Worm (Caenorhabditis elegans) whole organism, midembryonic: ENCODE results near the gene ZC404.1.

Source experiments
- T22C8.4 ChIP-seq: fragments of 200-800 bp; sonication (Bioruptor generic); IDR thresholded peaks from 2 replicates; pipeline ENCODE4 v1.3.6; 2022; ENCODE audit warnings: missing genetic modification characterization, missing compliant biosample characterization
- flt-1 ChIP-seq: fragments of 200-800 bp; sonication (Bioruptor generic); IDR thresholded peaks from 2 replicates; pipeline ENCODE4 v1.3.6; 2022; ENCODE audit warnings: missing genetic modification characterization, missing compliant biosample characterization
- klf-2 ChIP-seq: fragments of 200-800 bp; sonication (Bioruptor generic); conservative IDR thresholded peaks from 2 replicates; pipeline ENCODE4 v1.3.6; 2022; ENCODE audit warnings: missing genetic modification reagents, missing genetic modification characterization, missing compliant biosample characterization
- ref-1 ChIP-seq: fragments of 200-800 bp; sonication (Bioruptor generic); conservative IDR thresholded peaks from 2 replicates; pipeline ENCODE4 v1.3.6; 2022; ENCODE audit warnings: missing genetic modification reagents, missing genetic modification characterization, missing compliant biosample characterization
- tab-1 ChIP-seq: fragments of 200-800 bp; sonication (Bioruptor generic); IDR thresholded peaks from 2 replicates; pipeline ENCODE4 v1.3.6; 2022; ENCODE audit warnings: missing genetic modification characterization, missing compliant biosample characterization

DNA sequence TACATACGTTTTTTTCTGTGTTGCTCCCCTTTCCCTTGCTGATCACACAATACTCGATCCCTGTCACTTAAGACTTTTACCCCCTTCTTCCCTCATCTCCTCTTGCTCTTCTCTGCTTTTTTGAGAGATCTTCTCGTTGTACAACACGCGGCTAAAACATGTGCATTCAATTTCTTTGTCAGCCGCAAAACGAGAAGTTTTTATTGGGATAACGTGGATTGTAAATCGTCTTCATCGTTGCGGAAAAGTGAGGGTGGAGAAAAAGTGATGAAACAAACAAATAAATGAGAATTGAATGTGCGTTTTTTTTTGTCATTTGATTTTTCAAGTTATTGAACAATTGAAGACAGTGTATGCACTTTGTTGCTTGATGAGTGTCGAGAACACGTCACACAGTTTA lies 24.5 kb upstream of the ZC404.1 start:
- TF ChIP-seq T22C8.4 (GFP tag; lab: Robert Waterston, UW) (no peak), tab-1 (GFP tag; lab: Robert Waterston, UW) (no peak), flt-1 (GFP tag; lab: Robert Waterston, UW) (no peak), klf-2 (GFP tag; lab: Robert Waterston, UW) (no peak), ref-1 (GFP tag; lab: Robert Waterston, UW) (no peak)
